Worm (Caenorhabditis elegans) whole organism, young adult: ENCODE data around the gene swan-2.

ENCODE experiments used
- ama-1 ChIP-seq, 3 experiments: fragments of 150-350 bp in 1 of 3; sonication (generic microtip) in 2 of 3; optimal IDR thresholded peaks; 2 replicates each; lab custom pipeline; 2014 to 2018; ENCODE audit warnings: missing biosample characterization in 2 of 3, missing genetic modification characterization in 2 of 3, missing genetic modification reagents in 2 of 3
- attf-6 ChIP-seq: fragments of 200-800 bp; sonication (Bioruptor generic); IDR thresholded peaks from 2 replicates; pipeline ENCODE4 v1.3.6; 2022; ENCODE audit warnings: missing genetic modification reagents, missing genetic modification characterization, missing compliant biosample characterization
- nhr-120 ChIP-seq: fragments of 200-800 bp; sonication (Bioruptor generic); IDR thresholded peaks from 2 replicates; pipeline ENCODE4 v1.3.6; 2022; ENCODE audit warnings: missing genetic modification characterization, missing compliant biosample characterization

- TF ChIP-seq ama-1 (optimal IDR thresholded peaks at IDR 0.05; lab: Kevin White, UChicago) (no peak), ama-1 (GFP tag; optimal IDR thresholded peaks at IDR 0.05; lab: Kevin White, UChicago) (no peak), nhr-120 (GFP tag; lab: Robert Waterston, UW) (no peak), attf-6 (GFP tag; lab: Robert Waterston, UW) (no peak)
Measured at ce11 chrV:13757349-13757748, 46.7 kb downstream of the swan-2 start.
